Worm (Caenorhabditis elegans) whole organism, L4/young adult: ENCODE results near the gene F47H4.2.

Experiments used
- W03F9.2 ChIP-seq: fragments of 150-350 bp; optimal IDR thresholded peaks from 2 replicates; lab custom pipeline; 2014; ENCODE audit warnings: missing biosample characterization, missing genetic modification characterization
- dao-5 ChIP-seq: sonication (generic microtip); optimal IDR thresholded peaks from 2 replicates; lab custom pipeline; 2016; ENCODE audit warnings: missing genotype, missing genetic modification characterization, moderate library complexity, missing compliant biosample characterization
- him-1 ChIP-seq: sonication (generic microtip); optimal IDR thresholded peaks from 2 replicates; lab custom pipeline; 2016; ENCODE audit warnings: missing genotype, missing genetic modification reagents, missing genetic modification characterization, missing compliant biosample characterization

F47H4.2 gene

DNA sequence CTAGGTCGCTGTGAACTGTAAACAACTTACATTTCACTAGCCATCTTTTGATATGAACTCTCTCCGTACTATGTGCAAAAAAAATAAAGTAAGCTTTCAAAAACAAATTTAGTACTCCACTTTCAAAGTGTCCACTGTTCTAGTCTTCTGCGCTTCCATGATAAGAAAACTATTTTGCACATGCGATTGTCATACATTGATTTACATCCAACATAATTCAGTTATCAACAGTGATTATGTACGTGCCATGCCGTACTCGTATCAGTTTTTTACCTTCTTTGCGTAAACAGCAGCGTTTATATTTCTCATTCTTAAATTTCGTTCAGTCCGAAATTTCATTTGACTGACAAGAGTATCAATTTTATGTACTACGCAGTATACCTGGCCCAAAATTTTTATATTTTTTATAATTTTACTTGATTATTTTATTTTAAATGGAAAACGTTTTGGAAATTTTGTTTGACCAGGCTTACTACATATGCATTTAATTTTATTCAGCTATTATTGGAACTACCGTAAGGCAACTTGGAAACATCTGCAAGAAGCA lies at the start of gene F47H4.2, which contains the start of gene fbxa-134:
Gene F47H4.2, plus strand, starts transcription at position 497 of the 547 bp plus-strand sequence.
Gene fbxa-134, minus strand, starts transcription at position 44 of the 547 bp plus-strand sequence.
- TF ChIP-seq him-1 (tag; lab: Kevin White, UChicago) (no peak), dao-5 (tag; lab: Kevin White, UChicago) (no peak), W03F9.2 (tag; lab: Kevin White, UChicago) (peak; percentile 14)

DNA sequence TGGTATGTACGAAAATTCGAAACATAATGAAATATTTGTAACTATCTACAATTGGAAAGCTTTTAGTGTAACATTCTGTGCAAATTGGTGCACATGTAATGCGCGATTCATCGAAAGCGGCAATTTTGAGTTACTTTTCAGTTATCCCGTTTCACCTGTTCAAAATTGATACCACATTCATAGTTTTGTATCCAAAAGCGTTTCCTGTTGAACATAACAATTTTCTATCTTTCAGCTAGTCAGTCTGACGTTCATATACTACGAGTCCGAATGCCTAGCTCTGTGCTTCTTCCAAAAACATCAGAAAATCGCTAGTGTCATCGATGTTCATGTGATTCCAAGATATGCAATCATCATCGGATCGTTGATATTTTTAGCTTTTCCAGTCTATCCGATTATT lies 49.7 kb upstream of the F47H4.2 start:
- no peak for TF ChIP-seq W03F9.2 (tag; lab: Kevin White, UChicago)
- no peak for TF ChIP-seq dao-5 (tag; lab: Kevin White, UChicago)
- no peak for TF ChIP-seq him-1 (tag; lab: Kevin White, UChicago)

DNA sequence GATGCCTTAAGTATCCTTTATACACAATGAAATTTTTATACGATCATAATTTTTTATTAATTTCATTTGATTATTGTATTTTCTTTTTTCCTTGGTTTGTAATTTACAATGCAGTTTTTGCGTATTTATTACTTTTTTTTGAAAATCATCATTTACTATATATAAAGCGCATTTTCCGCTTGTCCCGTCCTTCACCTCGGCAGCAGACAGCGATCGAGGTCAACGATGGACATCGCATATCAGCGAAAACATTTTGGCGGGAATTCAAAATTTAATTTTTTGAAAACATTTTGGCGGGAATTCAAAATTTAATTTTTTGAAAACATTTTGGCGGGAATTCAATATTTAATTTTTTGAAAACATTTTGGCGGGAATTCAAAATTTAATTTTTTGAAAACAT lies 45.2 kb upstream of the F47H4.2 start:
- no peak for TF ChIP-seq him-1 (tag; lab: Kevin White, UChicago)
- TF ChIP-seq W03F9.2 (tag; lab: Kevin White, UChicago) = no peak
- no peak for TF ChIP-seq dao-5 (tag; lab: Kevin White, UChicago)

DNA sequence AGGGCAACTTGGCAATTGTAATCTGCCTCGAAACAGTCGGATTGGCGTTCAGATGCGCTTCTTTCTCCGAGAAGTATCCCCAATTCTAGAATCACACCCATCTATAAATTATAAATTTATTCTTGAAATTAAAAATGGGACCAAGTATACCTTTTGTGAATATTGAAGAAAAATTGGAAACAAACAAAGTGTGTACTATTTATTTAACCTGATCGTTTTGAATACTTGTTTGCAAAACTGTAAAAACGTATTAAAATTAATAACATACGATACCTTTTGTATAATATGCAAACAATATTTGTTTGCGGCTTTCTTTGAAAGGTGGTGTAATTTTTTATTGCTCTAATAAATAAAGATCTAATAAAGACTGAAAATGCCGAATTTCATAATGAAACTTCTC lies 40.7 kb upstream of the F47H4.2 start, which contains the start of gene Y61B8B.3:
Gene Y61B8B.3, minus strand, starts transcription at position 101 of the 400 bp plus-strand sequence.
- TF ChIP-seq W03F9.2 (tag; lab: Kevin White, UChicago) (no peak), dao-5 (tag; lab: Kevin White, UChicago) (no peak), him-1 (tag; lab: Kevin White, UChicago) (no peak)

DNA sequence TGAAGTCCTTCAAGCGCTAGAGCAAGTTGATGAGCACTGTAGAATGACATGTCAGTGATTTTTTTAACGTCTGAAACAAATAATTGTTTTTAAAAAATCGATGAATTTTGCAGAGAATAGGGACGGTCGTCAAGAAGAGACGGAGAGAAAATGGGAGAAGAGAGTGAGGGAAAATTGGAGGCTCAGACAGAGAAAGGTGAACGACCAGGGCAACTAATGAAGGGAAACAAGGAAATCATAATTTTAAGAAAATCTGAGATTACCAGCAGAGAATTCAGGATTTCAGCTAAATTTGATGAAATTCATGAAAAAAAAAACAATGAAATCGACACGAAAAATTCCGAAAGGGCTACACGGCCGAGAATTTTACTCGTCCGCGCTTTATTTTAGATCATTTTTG lies 38.1 kb upstream of the F47H4.2 start, which contains the start of gene F31E9.6:
Gene F31E9.6, minus strand, starts transcription at position 91 of the 400 bp plus-strand sequence.
- TF ChIP-seq him-1 (tag; lab: Kevin White, UChicago) (no peak), dao-5 (tag; lab: Kevin White, UChicago) (no peak), W03F9.2 (tag; lab: Kevin White, UChicago) (no peak)

DNA sequence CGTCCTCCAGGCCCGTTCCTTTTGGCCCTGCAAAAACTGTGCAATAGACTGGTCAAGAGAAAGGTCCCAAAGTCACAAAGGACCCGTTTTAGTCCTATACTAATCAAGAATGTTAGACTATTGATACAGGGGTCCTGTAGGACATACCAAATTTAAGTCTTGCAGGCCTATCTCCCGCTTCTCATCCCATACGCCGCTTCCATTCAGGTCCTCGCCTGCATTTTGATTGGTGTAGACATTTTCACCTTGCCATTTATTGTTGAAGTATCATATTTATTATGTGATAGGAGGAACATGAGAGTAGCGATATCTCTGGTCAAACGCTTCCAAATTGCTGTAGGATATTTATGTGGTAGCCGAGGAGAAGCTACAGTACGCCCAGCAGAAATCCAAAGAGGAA lies 35.8 kb upstream of the F47H4.2 start:
- TF ChIP-seq dao-5 (tag; lab: Kevin White, UChicago) (no peak), W03F9.2 (tag; lab: Kevin White, UChicago) (no peak)

DNA sequence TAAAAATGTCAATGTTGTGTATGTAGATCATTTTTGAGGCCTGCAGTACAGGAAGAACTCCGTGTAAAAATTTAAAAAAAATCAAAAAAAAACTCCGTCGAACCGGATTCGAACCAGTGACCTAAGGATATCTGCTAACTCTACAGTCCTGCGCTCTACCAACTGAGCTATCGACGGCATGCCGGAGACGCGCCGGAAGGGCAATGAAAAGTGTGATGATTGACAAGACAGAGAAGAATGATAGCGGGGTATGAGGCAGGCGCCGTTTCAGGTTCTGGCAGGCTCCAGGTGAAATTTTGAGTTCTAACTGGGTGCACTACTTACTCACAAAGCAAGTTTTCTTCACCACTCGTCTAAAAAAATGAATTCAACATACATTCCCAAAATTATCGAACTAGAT lies 35.3 kb upstream of the F47H4.2 start, which contains the start of gene srz-58:
Gene srz-58, plus strand, starts transcription at position 362 of the 400 bp plus-strand sequence.
- TF ChIP-seq him-1 (tag; lab: Kevin White, UChicago) = no peak
- TF ChIP-seq dao-5 (tag; lab: Kevin White, UChicago) = no peak
- TF ChIP-seq W03F9.2 (tag; lab: Kevin White, UChicago) = no peak

DNA sequence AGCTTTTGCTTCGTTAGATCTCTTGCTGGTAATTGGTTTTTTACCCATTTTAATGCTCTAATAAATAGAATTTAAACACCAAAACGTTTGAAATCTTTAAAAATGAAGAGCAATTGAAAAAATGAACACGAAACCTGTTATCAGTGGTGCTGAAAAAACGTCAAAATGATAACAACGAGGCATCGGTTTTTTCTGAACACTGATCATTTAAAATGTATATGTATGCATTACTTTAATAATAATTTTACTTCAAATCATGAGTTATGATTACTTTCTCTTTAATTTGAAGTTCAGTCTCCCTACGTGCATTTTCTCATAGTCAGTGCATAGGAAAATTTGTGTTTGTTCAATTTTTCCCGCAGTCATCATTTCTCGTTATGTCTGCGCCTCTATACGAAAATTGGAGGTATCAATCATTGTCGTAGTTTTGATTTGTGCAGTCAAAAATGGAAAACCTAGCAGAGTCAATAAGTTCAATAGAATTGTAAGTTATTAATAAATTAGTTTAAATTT lies 30.7 kb upstream of the F47H4.2 start, which contains the start of gene F31E9.3:
Gene F31E9.3, plus strand, starts transcription at position 194 of the 513 bp plus-strand sequence.
- no peak for TF ChIP-seq dao-5 (tag; lab: Kevin White, UChicago)
- no peak for TF ChIP-seq him-1 (tag; lab: Kevin White, UChicago)
- no peak for TF ChIP-seq W03F9.2 (tag; lab: Kevin White, UChicago)

DNA sequence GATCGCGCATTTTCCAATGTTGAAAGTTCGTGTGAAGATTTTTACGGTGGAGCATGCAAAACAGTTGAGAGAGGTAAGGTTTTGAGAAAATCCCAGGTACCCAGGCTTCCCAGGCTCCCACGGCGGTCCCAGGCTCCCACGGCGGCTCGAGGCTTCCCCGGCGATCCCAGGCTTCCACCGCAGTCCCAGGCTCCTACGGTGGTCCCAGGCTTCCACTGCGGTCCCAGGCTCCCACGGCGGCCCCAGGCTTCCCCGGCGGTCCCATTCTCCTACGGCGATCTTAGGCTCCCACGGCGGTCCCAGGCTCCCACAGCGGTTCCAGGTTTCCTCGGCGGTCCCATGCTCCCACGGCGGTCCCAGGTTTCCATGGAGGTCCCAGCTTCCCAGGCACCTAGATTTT lies 29.2 kb upstream of the F47H4.2 start:
- TF ChIP-seq W03F9.2 (tag; lab: Kevin White, UChicago) (no peak), him-1 (tag; lab: Kevin White, UChicago) (no peak), dao-5 (tag; lab: Kevin White, UChicago) (no peak)

DNA sequence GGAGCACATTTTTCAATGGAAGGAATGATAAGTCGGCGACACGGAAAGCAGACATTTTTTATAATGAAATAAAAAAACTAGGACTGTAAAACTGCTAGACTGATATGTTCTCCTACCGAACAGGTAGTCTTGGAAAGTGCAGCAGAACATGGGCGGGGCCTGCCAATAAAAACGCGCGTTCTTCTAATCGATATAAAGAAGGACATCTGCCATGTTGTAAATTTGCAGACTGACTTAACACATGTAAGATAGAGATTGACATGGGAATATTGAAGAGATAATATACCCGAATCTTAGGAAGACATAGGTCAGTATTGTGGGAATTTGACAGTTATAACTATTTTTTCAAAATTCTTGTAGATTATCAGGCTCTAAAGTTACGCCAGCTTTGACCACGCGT lies 25.3 kb upstream of the F47H4.2 start, which contains the start of gene sdz-16:
Gene sdz-16, minus strand, starts transcription at position 101 of the 400 bp plus-strand sequence.
- TF ChIP-seq him-1 (tag; lab: Kevin White, UChicago) (no peak), dao-5 (tag; lab: Kevin White, UChicago) (no peak), W03F9.2 (tag; lab: Kevin White, UChicago) (no peak)

DNA sequence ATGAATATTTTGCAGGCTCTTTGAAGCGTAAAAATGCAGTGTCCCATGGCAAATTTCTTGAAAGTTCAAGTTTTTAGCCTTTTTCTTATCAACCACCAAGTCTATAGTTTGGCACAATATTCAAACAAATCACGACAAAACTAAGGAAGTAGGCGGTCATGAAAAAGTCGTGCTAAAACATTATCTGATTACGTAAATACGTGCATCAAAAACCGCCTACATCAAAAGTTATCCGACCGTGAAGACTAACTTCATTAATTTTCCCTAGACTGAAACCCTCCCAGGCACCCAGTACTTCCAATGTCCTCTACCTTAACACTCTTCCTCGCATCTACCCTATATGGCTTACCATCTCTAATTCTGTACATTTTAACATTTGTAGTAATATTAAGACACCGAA lies 24.6 kb upstream of the F47H4.2 start, which contains the start of gene srg-44:
Gene srg-44, plus strand, starts transcription at position 301 of the 400 bp plus-strand sequence.
- TF ChIP-seq dao-5 (tag; lab: Kevin White, UChicago) (no peak), him-1 (tag; lab: Kevin White, UChicago) (no peak), W03F9.2 (tag; lab: Kevin White, UChicago) (no peak)

DNA sequence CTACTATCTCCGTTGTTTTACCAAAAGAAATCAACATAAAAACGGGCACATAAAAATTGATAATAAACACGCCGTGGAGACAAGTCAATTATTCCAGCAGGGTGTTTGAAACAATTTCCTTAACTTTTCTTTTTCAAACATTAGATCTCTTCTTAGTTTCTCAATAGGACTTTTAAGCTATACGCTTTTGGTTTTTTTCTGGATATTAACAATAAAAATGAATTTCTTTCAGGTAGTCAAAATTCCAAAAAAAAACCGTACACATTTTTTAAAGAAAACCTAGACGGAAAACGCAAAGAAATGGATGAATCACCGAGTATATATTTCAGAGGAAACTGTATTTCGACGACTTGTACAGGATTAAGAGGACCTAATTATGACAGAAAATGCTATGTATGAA lies 21.8 kb upstream of the F47H4.2 start, which contains the start of gene fbxa-185:
Gene fbxa-185, plus strand, starts transcription at position 301 of the 400 bp plus-strand sequence.
- TF ChIP-seq W03F9.2 (tag; lab: Kevin White, UChicago) (no peak), him-1 (tag; lab: Kevin White, UChicago) (no peak), dao-5 (tag; lab: Kevin White, UChicago) (no peak)

DNA sequence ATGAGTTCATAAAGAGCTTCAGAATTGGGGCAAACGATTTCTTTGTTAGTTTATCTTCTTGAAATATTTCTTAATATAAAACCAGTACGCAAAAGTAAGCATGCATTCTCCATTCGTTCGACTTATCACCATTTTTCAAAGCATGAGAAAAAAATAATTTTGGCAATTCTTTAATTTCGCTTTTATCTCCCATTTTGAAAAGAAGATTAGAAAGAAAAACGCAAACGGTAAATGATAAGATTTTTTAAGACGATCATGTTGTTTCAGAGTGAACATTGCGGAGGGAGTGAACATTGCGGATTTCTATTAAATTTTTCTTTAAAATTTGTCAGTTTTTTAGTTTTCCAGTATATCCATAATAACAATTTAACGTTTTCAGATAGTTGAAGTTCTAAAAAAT lies 13.8 kb upstream of the F47H4.2 start:
- no peak for TF ChIP-seq W03F9.2 (tag; lab: Kevin White, UChicago)
- no peak for TF ChIP-seq dao-5 (tag; lab: Kevin White, UChicago)
- TF ChIP-seq him-1 (tag; lab: Kevin White, UChicago) = no peak
